Worm (Caenorhabditis elegans) whole organism, late embryonic: ENCODE data around the gene unc-2.

Source experiments
- C38D4.7 ChIP-seq: fragments of 200-800 bp; sonication (Bioruptor generic); optimal IDR thresholded peaks from 2 replicates; lab custom pipeline; 2018; ENCODE audit warnings: mild to moderate bottlenecking, missing genetic modification characterization, moderate library complexity, missing compliant biosample characterization
- T23F11.4 ChIP-seq: fragments of 200-800 bp; sonication (Bioruptor generic); optimal IDR thresholded peaks from 2 replicates; lab custom pipeline; 2018; ENCODE audit warnings: mild to moderate bottlenecking, missing genetic modification characterization, missing compliant biosample characterization
- ama-1 ChIP-seq: fragments of 150-350 bp; optimal IDR thresholded peaks from 2 replicates; lab custom pipeline; 2014
- ceh-18 ChIP-seq: sonication (generic microtip); optimal IDR thresholded peaks from 2 replicates; lab custom pipeline; 2016; ENCODE audit warnings: missing genetic modification characterization, missing compliant biosample characterization
- ceh-22 ChIP-seq: sonication (generic microtip); optimal IDR thresholded peaks from 2 replicates; lab custom pipeline; 2017; ENCODE audit warnings: missing biosample characterization, missing genetic modification characterization
- ceh-31 ChIP-seq: sonication (generic microtip); optimal IDR thresholded peaks from 2 replicates; lab custom pipeline; 2016; ENCODE audit warnings: missing genetic modification characterization, missing compliant biosample characterization
- ceh-34 ChIP-seq: sonication (generic microtip); optimal IDR thresholded peaks from 2 replicates; lab custom pipeline; 2016; ENCODE audit warnings: mild to moderate bottlenecking, missing genetic modification characterization, missing compliant biosample characterization
- ceh-48 ChIP-seq: sonication (generic microtip); optimal IDR thresholded peaks from 2 replicates; lab custom pipeline; 2016; ENCODE audit warnings: missing genetic modification characterization, inconsistent platforms, missing compliant biosample characterization
- ceh-6 ChIP-seq: fragments of 200-800 bp; sonication (Bioruptor generic); optimal IDR thresholded peaks from 2 replicates; lab custom pipeline; 2018; ENCODE audit warnings: mild to moderate bottlenecking, missing genetic modification characterization, missing compliant biosample characterization
- ceh-9 ChIP-seq: sonication (generic microtip); optimal IDR thresholded peaks from 2 replicates; lab custom pipeline; 2016; ENCODE audit warnings: mild to moderate bottlenecking, missing genetic modification characterization, inconsistent platforms, missing compliant biosample characterization
- che-1 ChIP-seq: sonication (generic microtip); optimal IDR thresholded peaks from 2 replicates; lab custom pipeline; 2016; ENCODE audit warnings: mild to moderate bottlenecking, missing genetic modification characterization, missing compliant biosample characterization
- dmd-4 ChIP-seq: sonication (generic microtip); optimal IDR thresholded peaks from 2 replicates; lab custom pipeline; 2016; ENCODE audit warnings: borderline replicate concordance, missing genetic modification characterization, missing compliant biosample characterization
- dve-1 ChIP-seq: sonication (generic microtip); optimal IDR thresholded peaks from 2 replicates; lab custom pipeline; 2017; ENCODE audit warnings: antibody characterized with exemption, mild to moderate bottlenecking, missing genetic modification characterization, missing compliant biosample characterization
- elt-2 ChIP-seq: sonication (generic microtip); optimal IDR thresholded peaks from 2 replicates; lab custom pipeline; 2016; ENCODE audit warnings: missing genetic modification reagents, missing genetic modification characterization, missing compliant biosample characterization
- elt-4 ChIP-seq: sonication (generic microtip); optimal IDR thresholded peaks from 2 replicates; lab custom pipeline; 2016; ENCODE audit warnings: missing genetic modification characterization, missing compliant biosample characterization
- ets-4 ChIP-seq: sonication (generic microtip); optimal IDR thresholded peaks from 2 replicates; lab custom pipeline; 2016; ENCODE audit warnings: missing genetic modification characterization, missing compliant biosample characterization
- eyg-1 ChIP-seq: sonication (generic microtip); optimal IDR thresholded peaks from 2 replicates; lab custom pipeline; 2016; ENCODE audit warnings: missing genotype, missing genetic modification characterization, missing compliant biosample characterization
- fax-1 ChIP-seq: sonication (generic microtip); optimal IDR thresholded peaks from 2 replicates; lab custom pipeline; 2016; ENCODE audit warnings: missing genotype, missing genetic modification characterization, missing compliant biosample characterization
- fkh-6 ChIP-seq: sonication (generic microtip); optimal IDR thresholded peaks from 2 replicates; lab custom pipeline; 2016; ENCODE audit warnings: missing genetic modification characterization, missing compliant biosample characterization
- gmeb-2 ChIP-seq: sonication (generic microtip); optimal IDR thresholded peaks from 2 replicates; lab custom pipeline; 2016; ENCODE audit warnings: missing genetic modification characterization, inconsistent platforms, missing compliant biosample characterization
- hlh-15 ChIP-seq: sonication (generic microtip); optimal IDR thresholded peaks from 2 replicates; lab custom pipeline; 2016; ENCODE audit warnings: missing genetic modification characterization, missing compliant biosample characterization
- hlh-30 ChIP-seq: sonication (generic microtip); optimal IDR thresholded peaks from 2 replicates; lab custom pipeline; 2017; ENCODE audit warnings: antibody characterized with exemption, missing genetic modification characterization, missing compliant biosample characterization; ENCODE audit not compliant: insufficient read depth
- hlh-6 ChIP-seq: sonication (generic microtip); optimal IDR thresholded peaks from 2 replicates; lab custom pipeline; 2016; ENCODE audit warnings: missing genotype, missing genetic modification characterization, missing compliant biosample characterization
- lin-11 ChIP-seq: fragments of 200-800 bp; sonication (Bioruptor generic); optimal IDR thresholded peaks from 2 replicates; lab custom pipeline; 2018; ENCODE audit warnings: mild to moderate bottlenecking, missing genetic modification characterization, missing compliant biosample characterization
- madf-2 ChIP-seq: sonication (generic microtip); optimal IDR thresholded peaks from 2 replicates; lab custom pipeline; 2017; ENCODE audit warnings: missing genetic modification characterization, missing compliant biosample characterization
- mec-3 ChIP-seq: sonication (generic microtip); optimal IDR thresholded peaks from 2 replicates; lab custom pipeline; 2016; ENCODE audit warnings: borderline replicate concordance, missing genetic modification characterization, missing compliant biosample characterization
- nfya-1 ChIP-seq: sonication (generic microtip); optimal IDR thresholded peaks from 2 replicates; lab custom pipeline; 2017; ENCODE audit warnings: missing genetic modification characterization, mild to moderate bottlenecking, missing compliant biosample characterization, antibody characterized with exemption, moderate library complexity
- nhr-11 ChIP-seq: fragments of 150-350 bp; optimal IDR thresholded peaks from 2 replicates; lab custom pipeline; 2014; ENCODE audit warnings: missing biosample characterization, missing genetic modification characterization
- npax-4 ChIP-seq: sonication (generic microtip); optimal IDR thresholded peaks from 2 replicates; lab custom pipeline; 2016; ENCODE audit warnings: missing genetic modification characterization, missing compliant biosample characterization
- pax-1 ChIP-seq: fragments of 150-350 bp; optimal IDR thresholded peaks from 2 replicates; lab custom pipeline; 2014; ENCODE audit warnings: missing biosample characterization, missing genetic modification characterization
- pha-2 ChIP-seq: sonication (generic microtip); optimal IDR thresholded peaks from 2 replicates; lab custom pipeline; 2017; ENCODE audit warnings: mild to moderate bottlenecking, missing genetic modification characterization, missing compliant biosample characterization
- pha-4 ChIP-seq: fragments of 150-350 bp; optimal IDR thresholded peaks from 2 replicates; lab custom pipeline; 2018; ENCODE audit warnings: missing biosample characterization, missing genetic modification reagents, missing genetic modification characterization
- pqm-1 ChIP-seq: sonication (generic microtip); optimal IDR thresholded peaks from 2 replicates; lab custom pipeline; 2016; ENCODE audit warnings: missing genetic modification characterization, missing compliant biosample characterization
- pros-1 ChIP-seq: fragments of 150-350 bp; optimal IDR thresholded peaks from 2 replicates; lab custom pipeline; 2014; ENCODE audit warnings: missing biosample characterization, missing genetic modification reagents, missing genetic modification characterization
- ref-2 ChIP-seq: sonication (generic microtip); optimal IDR thresholded peaks from 2 replicates; lab custom pipeline; 2016; ENCODE audit warnings: missing genetic modification characterization, missing compliant biosample characterization
- sdc-2 ChIP-seq: sonication (generic microtip); optimal IDR thresholded peaks from 2 replicates; lab custom pipeline; 2016; ENCODE audit warnings: missing genotype, missing genetic modification characterization, missing compliant biosample characterization
- sox-2 ChIP-seq: fragments of 200-800 bp; sonication (Bioruptor generic); IDR thresholded peaks from 2 replicates; pipeline ENCODE4 v1.3.6; 2022; ENCODE audit warnings: missing genetic modification reagents, missing genetic modification characterization, missing compliant biosample characterization
- sox-4 ChIP-seq: sonication (generic microtip); optimal IDR thresholded peaks from 2 replicates; lab custom pipeline; 2017; ENCODE audit warnings: mild to moderate bottlenecking, missing genetic modification characterization, inconsistent platforms, missing compliant biosample characterization
- tbx-7 ChIP-seq: sonication (generic microtip); optimal IDR thresholded peaks from 2 replicates; lab custom pipeline; 2016; ENCODE audit warnings: missing genotype, missing genetic modification characterization, missing compliant biosample characterization
- unc-3 ChIP-seq, 2 experiments: fragments of 200-800 bp in 1 of 2; sonication (Bioruptor generic) in 1 of 2; sonication (generic microtip) in 1 of 2; conservative IDR thresholded peaks in 1 of 2; optimal IDR thresholded peaks in 1 of 2; 2 replicates each; pipeline versions ENCODE4 v1.3.6 to Lab custom; 2016 to 2022; ENCODE audit warnings: missing compliant biosample characterization in 2 of 2, missing genetic modification characterization in 2 of 2, missing genetic modification reagents in 1 of 2
- unc-86 ChIP-seq: sonication (generic microtip); optimal IDR thresholded peaks from 2 replicates; lab custom pipeline; 2016; ENCODE audit warnings: missing genetic modification characterization, missing compliant biosample characterization
- ztf-16 ChIP-seq: sonication (generic microtip); optimal IDR thresholded peaks from 2 replicates; lab custom pipeline; 2017; ENCODE audit warnings: missing genetic modification characterization, missing compliant biosample characterization

Gene unc-2

ce11 chrX:2696563-2696962 lies 66.8 kb downstream of the unc-2 start:
- TF ChIP-seq fkh-6 (tag; lab: Kevin White, UChicago) (no peak), madf-2 (tag; lab: Kevin White, UChicago) (no peak), pax-1 (tag; lab: Kevin White, UChicago) (no peak), dmd-4 (tag; lab: Kevin White, UChicago) (no peak), ceh-34 (tag; lab: Kevin White, UChicago) (no peak), lin-11 (tag; lab: Kevin White, UChicago) (no peak), ref-2 (tag; lab: Kevin White, UChicago) (no peak), dve-1 (tag; lab: Kevin White, UChicago) (no peak), fax-1 (no peak), sox-2 (GFP tag; lab: Robert Waterston, UW) (no peak)
- TF ChIP-seq, all 69 proteins: peak for 0

- TF ChIP-seq npax-4 (no peak), ztf-16 (no peak), hlh-30 (tag; lab: Kevin White, UChicago) (no peak), hlh-6 (tag; lab: Kevin White, UChicago) (no peak), elt-4 (tag; lab: Kevin White, UChicago) (no peak), nfya-1 (tag; lab: Kevin White, UChicago) (no peak), sox-4 (tag; lab: Kevin White, UChicago) (no peak), gmeb-2 (tag; lab: Kevin White, UChicago) (no peak), pqm-1 (no peak), unc-86 (tag; lab: Kevin White, UChicago) (no peak), madf-2 (tag; lab: Kevin White, UChicago) (no peak), fkh-6 (tag; lab: Kevin White, UChicago) (no peak), dve-1 (tag; lab: Kevin White, UChicago) (no peak), pros-1 (tag; lab: Kevin White, UChicago) (no peak), ceh-31 (tag; lab: Kevin White, UChicago) (no peak), pha-2 (tag; lab: Kevin White, UChicago) (no peak), unc-3 (GFP tag; conservative IDR thresholded peaks at IDR 0.05; lab: Robert Waterston, UW) (no peak), unc-3 (tag; optimal IDR thresholded peaks at IDR 0.05; lab: Kevin White, UChicago) (no peak), pha-4 (no peak), ceh-48 (tag; lab: Kevin White, UChicago) (no peak)
Observed at ce11 chrX:2695292-2695691, 68.0 kb downstream of the unc-2 start.

ce11 chrX:2694725-2695124 lies 68.6 kb downstream of the unc-2 start, which contains the start of gene T02C5.1:
TSS of gene T02C5.1 (plus strand) at chrX:2694923.
- peak; percentile 18 for TF ChIP-seq elt-2 (tag; lab: Kevin White, UChicago)
- no peak for TF ChIP-seq ceh-9 (tag; lab: Kevin White, UChicago)

- TF ChIP-seq mec-3 (tag; lab: Kevin White, UChicago), result no peak
- TF ChIP-seq elt-2 (tag; lab: Kevin White, UChicago), result peak; percentile 24
Observed at ce11 chrX:2693026-2693425, 70.3 kb downstream of the unc-2 start.

- TF ChIP-seq ceh-22 (no peak), ets-4 (tag; lab: Kevin White, UChicago) (no peak), ceh-18 (tag; lab: Kevin White, UChicago) (peak; percentile 73), pqm-1 (no peak), tbx-7 (tag; lab: Kevin White, UChicago) (no peak), che-1 (no peak), ama-1 (lab: Kevin White, UChicago) (no peak), eyg-1 (no peak), T23F11.4 (no peak), ceh-31 (tag; lab: Kevin White, UChicago) (peak; percentile 61), hlh-30 (tag; lab: Kevin White, UChicago) (no peak), unc-3 (GFP tag; conservative IDR thresholded peaks at IDR 0.05; lab: Robert Waterston, UW) (no peak), unc-3 (tag; optimal IDR thresholded peaks at IDR 0.05; lab: Kevin White, UChicago) (no peak), pax-1 (tag; lab: Kevin White, UChicago) (peak; percentile 9), C38D4.7 (GFP tag; lab: Kevin White, UChicago) (no peak), ceh-34 (tag; lab: Kevin White, UChicago) (peak; percentile 42), ceh-6 (GFP tag; lab: Kevin White, UChicago) (no peak), npax-4 (no peak), sdc-2 (peak; percentile 49), unc-86 (tag; lab: Kevin White, UChicago) (no peak), nhr-11 (no peak), pha-2 (tag; lab: Kevin White, UChicago) (no peak), hlh-15 (tag; lab: Kevin White, UChicago) (no peak)
Observed at ce11 chrX:2688583-2689220, 74.6 kb downstream of the unc-2 start, which contains the start of gene T14G11.1. TSS of gene T14G11.1 (plus strand) at chrX:2688990.
